Worm (Caenorhabditis elegans): ENCODE measurements around the gene nlp-9.

Gene nlp-9

DNA sequence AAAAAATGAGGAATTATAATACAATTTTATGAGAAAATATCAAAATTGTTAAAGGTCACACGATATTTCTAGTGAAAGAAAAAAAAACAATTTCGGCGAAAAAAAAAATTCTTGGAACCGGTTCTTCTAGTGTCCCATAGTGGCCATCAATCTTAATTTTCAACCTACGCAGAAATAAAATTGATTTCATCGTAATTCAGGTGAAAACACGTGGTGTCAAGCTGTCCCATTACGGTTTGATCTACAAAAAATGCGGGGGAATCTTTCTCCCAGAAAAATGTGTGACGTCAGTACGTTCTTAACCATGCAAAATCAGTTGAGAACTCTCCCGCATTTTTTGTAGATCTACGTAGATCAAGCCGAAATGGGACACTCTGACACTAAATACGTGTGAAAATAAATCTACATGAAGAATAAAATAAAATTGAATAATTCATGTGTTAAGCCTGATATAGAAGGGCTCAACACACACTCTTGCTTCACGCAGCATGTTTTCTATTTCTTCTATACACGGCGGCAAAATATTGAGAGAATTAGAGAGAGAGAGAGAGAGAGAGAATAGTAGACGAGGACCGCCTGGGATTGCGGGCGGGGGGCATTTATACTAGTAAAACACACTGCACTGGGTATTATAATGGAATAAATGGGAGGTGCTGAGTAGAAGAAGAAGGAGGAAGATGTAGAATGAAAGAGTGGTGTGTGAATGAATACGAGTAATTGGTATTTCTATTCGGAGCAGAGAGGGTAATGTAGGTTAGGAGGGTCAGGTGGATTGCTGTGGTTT, 26.6 kb upstream of the nlp-9 start:
- TF ChIP-seq unc-55 (GFP tag; optimal IDR thresholded peaks at IDR 0.05) = peak; percentile 17
- no peak for TF ChIP-seq nhr-77 (tag; optimal IDR thresholded peaks at IDR 0.05)
- peak; percentile 6 for TF ChIP-seq gmeb-1 (tag; optimal IDR thresholded peaks at IDR 0.05)
- no peak for TF ChIP-seq nhr-12 (tag; optimal IDR thresholded peaks at IDR 0.05)
- no peak for TF ChIP-seq lin-13 (GFP tag; optimal IDR thresholded peaks at IDR 0.05)
- peak; percentile 19 for TF ChIP-seq nhr-129 (tag; optimal IDR thresholded peaks at IDR 0.05)
- no peak for TF ChIP-seq nhr-23 (tag; optimal IDR thresholded peaks at IDR 0.05)
- TF ChIP-seq nhr-25 (tag; optimal IDR thresholded peaks at IDR 0.05) = peak; percentile 5

DNA sequence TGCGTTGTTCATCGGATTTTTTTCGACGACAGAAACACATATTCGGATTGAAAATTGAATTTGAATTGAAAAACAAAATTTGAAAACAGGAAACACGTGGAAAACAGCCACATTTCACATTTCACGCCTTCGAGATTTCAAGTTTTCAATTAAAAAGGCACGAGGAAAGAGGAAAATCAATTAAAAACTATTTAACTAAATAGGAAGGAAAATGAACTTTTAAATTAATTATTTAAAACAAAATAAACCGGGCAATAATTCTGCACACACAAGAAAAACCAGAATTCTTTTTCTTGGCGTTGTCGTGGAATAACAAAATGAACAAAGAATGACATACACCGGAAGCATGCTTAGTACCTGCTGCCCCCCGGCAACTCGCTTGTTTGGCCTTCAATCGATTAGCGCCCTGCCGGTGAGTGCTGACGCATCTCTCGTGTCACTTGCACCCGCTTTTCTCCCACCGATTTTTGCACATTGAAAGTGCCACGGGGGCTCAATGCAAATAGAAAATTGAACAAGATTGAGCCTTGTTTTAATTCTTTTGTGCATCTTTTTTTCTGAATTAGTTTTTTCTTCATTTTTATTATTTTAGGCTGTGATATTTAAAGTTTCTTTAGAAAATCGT, 24.7 kb upstream of the nlp-9 start, which contains the start of gene Y45G5AM.9:
TSS of gene Y45G5AM.9 (minus strand) at position 51 of the 625 bp plus-strand sequence.
- TF ChIP-seq ceh-16 (tag; optimal IDR thresholded peaks at IDR 0.05) (no peak), elt-1 (tag; optimal IDR thresholded peaks at IDR 0.05) (no peak), ztf-4 (tag; optimal IDR thresholded peaks at IDR 0.05) (peak; percentile 29), R02D3.7 (tag; optimal IDR thresholded peaks at IDR 0.05) (no peak), dmd-4 (tag; optimal IDR thresholded peaks at IDR 0.05) (no peak), egl-27 (tag; optimal IDR thresholded peaks at IDR 0.05) (peak; percentile 42), nhr-77 (tag; optimal IDR thresholded peaks at IDR 0.05) (no peak), unc-39 (tag; optimal IDR thresholded peaks at IDR 0.05) (no peak), lsy-2 (tag; optimal IDR thresholded peaks at IDR 0.05) (peak; percentile 68 to 87), alr-1 (tag; optimal IDR thresholded peaks at IDR 0.05) (no peak), nhr-6 (tag; optimal IDR thresholded peaks at IDR 0.05) (no peak), gmeb-1 (tag; optimal IDR thresholded peaks at IDR 0.05) (peak; percentile 76), ama-1 (optimal IDR thresholded peaks at IDR 0.05) (no peak), ZK546.5 (tag; optimal IDR thresholded peaks at IDR 0.05) (no peak), ztf-1 (GFP tag; conservative IDR thresholded peaks at IDR 0.05) (no peak), mbf-1 (tag; optimal IDR thresholded peaks at IDR 0.05) (no peak), nhr-21 (tag; optimal IDR thresholded peaks at IDR 0.05) (peak; percentile 62), sem-4 (tag; optimal IDR thresholded peaks at IDR 0.05) (peak; percentile 24), nhr-237 (tag; optimal IDR thresholded peaks at IDR 0.05) (no peak), fos-1 (tag; optimal IDR thresholded peaks at IDR 0.05) (peak; percentile 54), peb-1 (tag; optimal IDR thresholded peaks at IDR 0.05) (no peak), nhr-25 (tag; optimal IDR thresholded peaks at IDR 0.05) (peak; percentile 84), crh-2 (tag; optimal IDR thresholded peaks at IDR 0.05) (peak; percentile 82), snpc-4 (tag; optimal IDR thresholded peaks at IDR 0.05) (peak; percentile 72), F13H6.1 (tag; optimal IDR thresholded peaks at IDR 0.05) (peak; percentile 85), sma-9 (GFP tag; optimal IDR thresholded peaks at IDR 0.05) (no peak), sma-9 (tag; optimal IDR thresholded peaks at IDR 0.05) (no peak), zag-1 (tag; optimal IDR thresholded peaks at IDR 0.05) (peak; percentile 4), sma-3 (GFP tag; optimal IDR thresholded peaks at IDR 0.05) (peak; percentile 64), unc-62 (GFP tag; optimal IDR thresholded peaks at IDR 0.05) (no peak), unc-55 (GFP tag; optimal IDR thresholded peaks at IDR 0.05) (peak; percentile 89), lin-39 (tag; optimal IDR thresholded peaks at IDR 0.05) (no peak), nhr-12 (tag; optimal IDR thresholded peaks at IDR 0.05) (no peak), elt-3 (tag; optimal IDR thresholded peaks at IDR 0.05) (no peak), nhr-11 (tag; optimal IDR thresholded peaks at IDR 0.05) (no peak), Y55F3AM.14 (GFP tag; optimal IDR thresholded peaks at IDR 0.05) (no peak), skn-1 (tag; optimal IDR thresholded peaks at IDR 0.05) (no peak), nhr-23 (tag; optimal IDR thresholded peaks at IDR 0.05) (no peak), C34F6.9 (tag; optimal IDR thresholded peaks at IDR 0.05) (peak; percentile 84), mdl-1 (tag; optimal IDR thresholded peaks at IDR 0.05) (peak in 1 of 2 experiments; percentile 32), nhr-129 (tag; optimal IDR thresholded peaks at IDR 0.05) (peak; percentile 79), aly-2 (tag; optimal IDR thresholded peaks at IDR 0.05) (no peak), ztf-11 (tag; optimal IDR thresholded peaks at IDR 0.05) (no peak), mab-5 (tag; optimal IDR thresholded peaks at IDR 0.05) (peak; percentile 68), ceh-82 (tag; optimal IDR thresholded peaks at IDR 0.05) (no peak), nhr-10 (tag; optimal IDR thresholded peaks at IDR 0.05) (no peak), lin-11 (tag; optimal IDR thresholded peaks at IDR 0.05) (peak; percentile 59), lin-13 (GFP tag; optimal IDR thresholded peaks at IDR 0.05) (peak; percentile 84), blmp-1 (tag; optimal IDR thresholded peaks at IDR 0.05; ENCODE audit: insufficient read depth) (no peak)

All from whole organism, L2 larva.